Worm (Caenorhabditis elegans): ENCODE data around the gene dod-24.

dod-24 gene

DNA sequence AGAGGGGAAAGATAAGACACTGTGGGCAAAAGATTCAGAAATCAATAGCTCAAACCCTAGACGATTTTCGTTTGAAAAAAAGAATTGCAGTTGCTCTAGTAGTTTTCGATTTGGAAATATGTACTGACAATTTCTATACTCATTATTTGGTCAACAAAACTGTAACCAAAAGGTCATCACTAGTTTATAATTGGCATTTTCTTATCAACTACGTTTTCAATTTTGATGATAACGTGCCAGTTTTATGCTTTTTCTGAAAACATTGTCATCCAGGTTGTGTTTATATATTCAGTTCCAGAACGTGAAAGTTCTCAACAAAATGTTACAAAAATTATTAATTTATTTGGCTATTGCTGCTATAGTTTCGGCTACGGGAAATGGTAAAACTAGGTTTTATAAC lies 21.4 kb upstream of the dod-24 start, which contains the start of gene F55G11.8:
F55G11.8 (plus strand) TSS at position 245 of the 400 bp plus-strand sequence.
- TF ChIP-seq nhr-76 (tag; optimal IDR thresholded peaks at IDR 0.05) (no peak), pqm-1 (tag; optimal IDR thresholded peaks at IDR 0.05) (peak; percentile 20), skn-1 (tag; optimal IDR thresholded peaks at IDR 0.05) (peak; percentile 2), snpc-4 (tag; optimal IDR thresholded peaks at IDR 0.05) (no peak), elt-2 (tag; optimal IDR thresholded peaks at IDR 0.05) (peak; percentile 78), lin-15B (tag; optimal IDR thresholded peaks at IDR 0.05) (no peak)

DNA sequence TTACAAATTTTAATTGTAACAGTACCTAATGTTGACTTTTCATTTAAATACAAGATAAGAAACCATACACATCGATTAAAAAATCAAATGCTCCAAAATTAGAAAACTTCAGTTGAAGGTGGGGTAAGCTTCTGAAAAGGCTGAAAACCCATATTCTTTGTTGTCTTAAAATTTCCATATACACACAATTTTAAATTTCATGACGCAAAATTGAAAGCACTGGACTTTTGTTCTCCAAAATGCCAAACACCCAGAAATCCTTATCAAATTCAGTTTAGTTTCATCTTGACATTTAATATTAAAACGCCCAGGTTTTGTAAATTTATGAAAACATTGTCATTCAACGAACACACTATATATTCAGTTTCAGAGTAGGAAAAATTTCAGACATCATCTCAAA lies 19.0 kb upstream of the dod-24 start, which contains the start of gene F55G11.7:
F55G11.7 (plus strand) TSS at position 301 of the 400 bp plus-strand sequence.
- TF ChIP-seq lin-39 (tag; optimal IDR thresholded peaks at IDR 0.05) (no peak), elt-2 (tag; optimal IDR thresholded peaks at IDR 0.05) (no peak), nhr-23 (tag; optimal IDR thresholded peaks at IDR 0.05) (no peak), nhr-28 (tag; optimal IDR thresholded peaks at IDR 0.05) (no peak), aly-2 (tag; optimal IDR thresholded peaks at IDR 0.05) (no peak)

DNA sequence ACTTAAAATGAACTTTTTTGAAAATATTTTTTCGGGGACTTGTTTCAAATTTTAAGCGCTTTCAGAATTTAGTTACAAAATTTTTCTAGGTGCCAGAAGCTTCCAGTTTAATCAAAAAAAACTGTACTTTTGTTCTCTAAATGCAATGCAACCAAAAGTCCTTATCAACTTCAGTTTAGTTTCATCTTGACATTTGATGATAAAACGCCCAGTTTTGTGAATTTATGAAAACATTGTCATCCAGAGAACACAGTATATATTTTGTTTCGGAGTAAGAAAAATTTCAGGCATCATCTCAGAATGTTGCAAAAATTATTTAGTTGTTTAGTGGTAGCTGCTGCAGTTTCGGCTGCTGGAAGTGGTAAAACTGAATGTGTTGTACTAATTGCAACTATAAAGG lies 16.6 kb upstream of the dod-24 start, which contains the start of gene F55G11.6:
F55G11.6 (plus strand) TSS at position 301 of the 400 bp plus-strand sequence.
- TF ChIP-seq ceh-82 (tag; optimal IDR thresholded peaks at IDR 0.05), result no peak
- TF ChIP-seq unc-62 (GFP tag; optimal IDR thresholded peaks at IDR 0.05), result no peak
- TF ChIP-seq fkh-10 (GFP tag; optimal IDR thresholded peaks at IDR 0.05), result no peak
- TF ChIP-seq nhr-43 (tag; optimal IDR thresholded peaks at IDR 0.05; ENCODE audit: poor library complexity, severe bottlenecking), result no peak
- no peak for TF ChIP-seq mdl-1 (tag; optimal IDR thresholded peaks at IDR 0.05)
- TF ChIP-seq ceh-9 (tag; optimal IDR thresholded peaks at IDR 0.05), result no peak
- no peak for TF ChIP-seq nfya-1 (tag; optimal IDR thresholded peaks at IDR 0.05; ENCODE audit: insufficient read depth)
- no peak for TF ChIP-seq ama-1 (optimal IDR thresholded peaks at IDR 0.05)
- TF ChIP-seq elt-3 (tag; optimal IDR thresholded peaks at IDR 0.05), result no peak
- no peak for TF ChIP-seq pha-4 (tag; optimal IDR thresholded peaks at IDR 0.05)
- TF ChIP-seq lin-39 (tag; optimal IDR thresholded peaks at IDR 0.05), result no peak
- TF ChIP-seq fkh-2 (tag; optimal IDR thresholded peaks at IDR 0.05), result no peak
- no peak for TF ChIP-seq elt-1 (tag; optimal IDR thresholded peaks at IDR 0.05)

DNA sequence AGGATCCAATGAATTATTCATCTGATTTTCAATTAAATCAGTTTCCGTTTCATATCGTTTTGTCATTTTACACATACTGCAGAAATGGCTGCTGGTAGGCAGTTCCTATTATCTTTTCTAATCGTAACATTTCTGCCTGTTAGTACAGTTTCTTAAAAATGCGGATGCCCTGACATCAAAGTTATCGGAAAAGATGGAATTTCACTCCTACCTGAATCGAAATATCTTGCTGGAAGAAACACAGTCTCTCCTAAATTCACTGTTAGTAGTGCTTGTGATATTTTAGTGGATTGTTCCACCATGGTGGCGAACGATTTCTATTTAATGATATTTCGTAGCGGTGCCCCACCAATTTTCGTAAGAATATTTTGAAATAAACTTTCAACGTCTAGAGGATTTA lies 7.3 kb upstream of the dod-24 start, which contains the start of gene F55G11.10:
F55G11.10 (plus strand) TSS at position 301 of the 400 bp plus-strand sequence.
- TF ChIP-seq mdl-1 (tag; optimal IDR thresholded peaks at IDR 0.05) (no peak), ztf-4 (tag; optimal IDR thresholded peaks at IDR 0.05) (no peak)

DNA sequence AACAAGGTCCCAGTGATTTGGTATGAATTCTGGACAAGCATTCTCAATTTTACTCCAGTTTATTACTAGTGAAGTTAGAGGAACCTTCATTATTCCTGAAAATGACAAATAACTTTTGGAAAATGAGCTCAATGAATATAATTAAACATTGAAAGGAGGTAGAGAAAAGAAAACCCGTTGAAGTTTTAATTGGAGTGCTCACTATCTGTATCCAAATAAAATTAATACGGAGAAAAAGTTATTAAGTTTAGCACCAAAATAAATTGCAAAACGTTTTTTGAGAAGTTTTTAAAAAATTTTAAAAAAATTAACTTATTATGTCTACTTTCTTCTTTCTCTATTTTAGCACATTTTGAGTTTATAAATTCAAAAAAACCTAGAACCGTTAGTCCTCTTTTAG lies 5.3 kb upstream of the dod-24 start, which contains the start of gene F55G11.1:
F55G11.1 (minus strand) TSS at position 101 of the 400 bp plus-strand sequence.
- TF ChIP-seq R02D3.7 (tag; optimal IDR thresholded peaks at IDR 0.05) (no peak), jun-1 (tag; optimal IDR thresholded peaks at IDR 0.05) (no peak), ztf-4 (tag; optimal IDR thresholded peaks at IDR 0.05) (no peak), ama-1 (optimal IDR thresholded peaks at IDR 0.05) (no peak), daf-12 (tag; optimal IDR thresholded peaks at IDR 0.05) (no peak), skn-1 (tag; optimal IDR thresholded peaks at IDR 0.05) (no peak), fkh-2 (tag; optimal IDR thresholded peaks at IDR 0.05) (no peak), ceh-28 (tag; optimal IDR thresholded peaks at IDR 0.05) (no peak), nhr-237 (tag; optimal IDR thresholded peaks at IDR 0.05) (no peak), unc-62 (GFP tag; optimal IDR thresholded peaks at IDR 0.05) (no peak), egl-5 (tag; optimal IDR thresholded peaks at IDR 0.05) (no peak), lin-39 (tag; optimal IDR thresholded peaks at IDR 0.05) (no peak), nhr-28 (tag; optimal IDR thresholded peaks at IDR 0.05) (no peak), sea-2 (GFP tag; optimal IDR thresholded peaks at IDR 0.05) (no peak), elt-1 (tag; optimal IDR thresholded peaks at IDR 0.05) (no peak), mml-1 (tag; optimal IDR thresholded peaks at IDR 0.05) (no peak), zag-1 (tag; optimal IDR thresholded peaks at IDR 0.05) (no peak), nhr-23 (tag; optimal IDR thresholded peaks at IDR 0.05) (no peak)

DNA sequence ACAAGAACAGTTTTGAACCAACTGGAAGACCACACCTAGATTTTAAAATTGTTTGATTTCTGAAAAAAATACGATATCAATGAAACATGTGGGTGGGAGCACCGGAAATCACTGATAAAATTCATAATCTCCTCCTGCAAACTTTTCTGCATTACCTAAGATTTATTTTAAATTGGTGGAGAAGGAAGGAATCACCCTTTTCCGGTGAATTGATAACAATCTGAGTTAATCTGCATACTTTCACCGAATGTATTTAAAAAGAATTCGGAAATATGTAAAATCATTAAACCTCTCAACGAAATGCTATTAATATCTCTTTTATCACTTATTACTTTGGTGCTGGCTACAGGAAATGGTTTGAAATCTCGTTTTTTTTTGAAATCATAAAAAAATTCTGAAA lies 1.5 kb upstream of the dod-24 start, which contains the start of gene dct-19:
dct-19 (plus strand) TSS at position 301 of the 400 bp plus-strand sequence.
- no peak for TF ChIP-seq unc-62 (GFP tag; optimal IDR thresholded peaks at IDR 0.05)
- TF ChIP-seq ceh-28 (tag; optimal IDR thresholded peaks at IDR 0.05), result no peak
- TF ChIP-seq eor-1 (tag; optimal IDR thresholded peaks at IDR 0.05), result no peak
- TF ChIP-seq lin-15B (tag; optimal IDR thresholded peaks at IDR 0.05), result no peak
- no peak for TF ChIP-seq nhr-67 (tag; optimal IDR thresholded peaks at IDR 0.05)
- no peak for TF ChIP-seq fos-1 (tag; optimal IDR thresholded peaks at IDR 0.05)
- no peak for TF ChIP-seq egl-27 (tag; optimal IDR thresholded peaks at IDR 0.05)
- TF ChIP-seq jun-1 (tag; optimal IDR thresholded peaks at IDR 0.05), result no peak
- TF ChIP-seq unc-39 (tag; optimal IDR thresholded peaks at IDR 0.05), result no peak
- no peak for TF ChIP-seq pha-4 (tag; optimal IDR thresholded peaks at IDR 0.05)
- TF ChIP-seq ceh-16 (tag; optimal IDR thresholded peaks at IDR 0.05), result no peak
- TF ChIP-seq nhr-12 (tag; optimal IDR thresholded peaks at IDR 0.05), result no peak
- no peak for TF ChIP-seq nhr-25 (tag; optimal IDR thresholded peaks at IDR 0.05)
- no peak for TF ChIP-seq pqm-1 (tag; optimal IDR thresholded peaks at IDR 0.05)
- no peak for TF ChIP-seq ZK546.5 (tag; optimal IDR thresholded peaks at IDR 0.05)
- no peak for TF ChIP-seq elt-1 (tag; optimal IDR thresholded peaks at IDR 0.05)
